Worm (Caenorhabditis elegans) whole organism, L4 larva: ENCODE data around the gene zgpa-1.

Experiments
- F44E2.7 ChIP-seq: fragments of 200-800 bp; sonication (Bioruptor generic); IDR thresholded peaks from 2 replicates; pipeline ENCODE4 v2.1.2; 2022; ENCODE audit warnings: missing genetic modification characterization, missing compliant biosample characterization
- F49E8.2 ChIP-seq: sonication (generic microtip); optimal IDR thresholded peaks from 2 replicates; lab custom pipeline; 2016; ENCODE audit warnings: missing compliant biosample characterization, mild to moderate bottlenecking, missing genetic modification characterization, borderline replicate concordance
- T26A8.4 ChIP-seq: fragments of 200-800 bp; sonication (Bioruptor generic); IDR thresholded peaks from 2 replicates; pipeline ENCODE4 v1.3.6; 2022; ENCODE audit warnings: missing genetic modification characterization, missing compliant biosample characterization
- Y105C5A.15 ChIP-seq: fragments of 200-800 bp; sonication (Bioruptor generic); IDR thresholded peaks from 2 replicates; pipeline ENCODE4 v1.3.6; 2022; ENCODE audit warnings: missing genetic modification characterization, missing compliant biosample characterization
- Y48G9A.11 ChIP-seq: fragments of 200-800 bp; sonication (Bioruptor generic); IDR thresholded peaks from 2 replicates; pipeline ENCODE4 v1.3.6; 2022; ENCODE audit warnings: missing genetic modification reagents, missing genetic modification characterization, missing compliant biosample characterization
- Y5F2A.4 ChIP-seq: fragments of 200-800 bp; sonication (Bioruptor generic); optimal IDR thresholded peaks from 2 replicates; lab custom pipeline; 2018; ENCODE audit warnings: mild to moderate bottlenecking, missing genetic modification characterization, missing compliant biosample characterization
- aha-1 ChIP-seq: fragments of 150-350 bp; peaks from one replicate; lab custom pipeline; 2014; ENCODE audit warnings: missing biosample characterization, missing genetic modification characterization
- ama-1 ChIP-seq: fragments of 150-350 bp; optimal IDR thresholded peaks from 2 replicates; lab custom pipeline; 2014; ENCODE audit warnings: inconsistent platforms, mixed read lengths
- attf-4 ChIP-seq: sonication (generic microtip); optimal IDR thresholded peaks from 3 replicates; lab custom pipeline; 2017; ENCODE audit warnings: missing biosample characterization, missing genetic modification characterization
- ceh-28 ChIP-seq: fragments of 150-350 bp; optimal IDR thresholded peaks from 2 replicates; lab custom pipeline; 2014; ENCODE audit warnings: missing biosample characterization, missing genetic modification reagents, missing genetic modification characterization
- ceh-32 ChIP-seq: sonication (generic microtip); optimal IDR thresholded peaks from 2 replicates; lab custom pipeline; 2016; ENCODE audit warnings: mild to moderate bottlenecking, missing genetic modification characterization, missing compliant biosample characterization; ENCODE audit not compliant: poor library complexity
- ceh-82 ChIP-seq: sonication (generic microtip); optimal IDR thresholded peaks from 2 replicates; lab custom pipeline; 2017; ENCODE audit warnings: missing biosample characterization, missing genetic modification characterization
- cey-2 ChIP-seq: sonication (generic microtip); optimal IDR thresholded peaks from 3 replicates; lab custom pipeline; 2017; ENCODE audit warnings: missing genetic modification characterization, mild to moderate bottlenecking, missing compliant biosample characterization, antibody characterized with exemption, borderline replicate concordance; ENCODE audit not compliant: insufficient read depth
- ctbp-1 ChIP-seq: fragments of 200-800 bp; sonication (Bioruptor generic); IDR thresholded peaks from 2 replicates; pipeline ENCODE4 v1.3.6; 2022; ENCODE audit warnings: missing genetic modification reagents, missing genetic modification characterization, missing compliant biosample characterization
- daf-12 ChIP-seq: fragments of 150-350 bp; optimal IDR thresholded peaks from 2 replicates; lab custom pipeline; 2014; ENCODE audit warnings: missing biosample characterization, missing genetic modification reagents, missing genetic modification characterization
- daf-19 ChIP-seq: fragments of 200-800 bp; sonication (Bioruptor generic); conservative IDR thresholded peaks from 2 replicates; pipeline ENCODE4 v1.3.6; 2022; ENCODE audit warnings: missing genetic modification characterization, missing compliant biosample characterization
- dmd-6 ChIP-seq: fragments of 200-800 bp; sonication (Bioruptor generic); IDR thresholded peaks from 2 replicates; pipeline ENCODE4 v1.3.6; 2022; ENCODE audit warnings: missing genetic modification reagents, missing genetic modification characterization, missing compliant biosample characterization
- dmd-8 ChIP-seq: fragments of 200-800 bp; sonication (Bioruptor generic); IDR thresholded peaks from 2 replicates; pipeline ENCODE4 v1.3.6; 2022; ENCODE audit warnings: missing genetic modification characterization, missing compliant biosample characterization
- duxl-1 ChIP-seq: sonication (generic microtip); optimal IDR thresholded peaks from 2 replicates; lab custom pipeline; 2016; ENCODE audit warnings: mild to moderate bottlenecking, missing genetic modification characterization, moderate library complexity, missing compliant biosample characterization; ENCODE audit not compliant: poor library complexity
- dve-1 ChIP-seq: sonication (generic microtip); optimal IDR thresholded peaks from 2 replicates; lab custom pipeline; 2017; ENCODE audit warnings: antibody characterized with exemption, mild to moderate bottlenecking, missing genetic modification characterization, missing compliant biosample characterization; ENCODE audit not compliant: insufficient read depth
- egl-43 ChIP-seq: fragments of 200-800 bp; sonication (Bioruptor generic); IDR thresholded peaks from 2 replicates; pipeline ENCODE4 v1.3.6; 2022; ENCODE audit warnings: missing genetic modification reagents, missing genetic modification characterization, missing compliant biosample characterization
- fkh-10 ChIP-seq: fragments of 150-350 bp; optimal IDR thresholded peaks from 2 replicates; lab custom pipeline; 2014; ENCODE audit warnings: missing biosample characterization, missing genetic modification reagents, missing genetic modification characterization
- gei-8 ChIP-seq: fragments of 200-800 bp; sonication (Bioruptor generic); optimal IDR thresholded peaks from 2 replicates; lab custom pipeline; 2018; ENCODE audit warnings: mild to moderate bottlenecking, missing genetic modification characterization, missing compliant biosample characterization
- hif-1 ChIP-seq, 2 experiments: sonication (generic microtip); optimal IDR thresholded peaks; 2 replicates each; lab custom pipeline; 2016 to 2017; ENCODE audit warnings: missing compliant biosample characterization in 2 of 2, missing genetic modification characterization in 2 of 2, missing genetic modification reagents in 2 of 2, missing genotype in 2 of 2, mild to moderate bottlenecking in 1 of 2
- hlh-11 ChIP-seq: fragments of 200-800 bp; sonication (Bioruptor generic); optimal IDR thresholded peaks from 2 replicates; lab custom pipeline; 2018; ENCODE audit warnings: mild to moderate bottlenecking, missing genetic modification characterization, missing compliant biosample characterization
- hlh-30 ChIP-seq: sonication (generic microtip); optimal IDR thresholded peaks from 2 replicates; lab custom pipeline; 2017; ENCODE audit warnings: antibody characterized with exemption, mild to moderate bottlenecking, missing genetic modification characterization, missing compliant biosample characterization; ENCODE audit not compliant: insufficient read depth
- hmg-1.1 ChIP-seq: fragments of 200-800 bp; sonication (Bioruptor generic); IDR thresholded peaks from 2 replicates; pipeline ENCODE4 v1.3.6; 2022; ENCODE audit warnings: missing genetic modification reagents, missing genetic modification characterization, missing compliant biosample characterization
- lim-7 ChIP-seq: fragments of 200-800 bp; sonication (Bioruptor generic); IDR thresholded peaks from 2 replicates; pipeline ENCODE4 v1.3.6; 2022; ENCODE audit warnings: missing genetic modification characterization, missing compliant biosample characterization
- lin-38 ChIP-seq: fragments of 200-800 bp; sonication (Bioruptor generic); IDR thresholded peaks from 2 replicates; pipeline ENCODE4 v1.3.6; 2022; ENCODE audit warnings: missing genetic modification reagents, missing genetic modification characterization, missing compliant biosample characterization
- lir-3 ChIP-seq: sonication (generic microtip); optimal IDR thresholded peaks from 2 replicates; lab custom pipeline; 2016; ENCODE audit warnings: mild to moderate bottlenecking, missing genetic modification characterization, missing compliant biosample characterization
- madf-5 ChIP-seq, 2 experiments: fragments of 200-800 bp; sonication (Bioruptor generic); IDR thresholded peaks; 2 replicates each; pipeline ENCODE4 v1.3.6; 2022; ENCODE audit warnings: missing compliant biosample characterization in 2 of 2, missing genetic modification characterization in 2 of 2
- mdt-29 ChIP-seq: fragments of 200-800 bp; sonication (Bioruptor generic); IDR thresholded peaks from 2 replicates; pipeline ENCODE4 v1.3.6; 2022; ENCODE audit warnings: missing genetic modification reagents, missing genetic modification characterization, missing compliant biosample characterization
- mep-1 ChIP-seq: fragments of 150-350 bp; sonication (generic microtip); optimal IDR thresholded peaks from 3 replicates; lab custom pipeline; 2014; ENCODE audit warnings: missing biosample characterization, missing genetic modification characterization
- mxl-2 ChIP-seq: fragments of 200-800 bp; sonication (Bioruptor generic); conservative IDR thresholded peaks from 2 replicates; pipeline ENCODE4 v1.3.6; 2022; ENCODE audit warnings: missing genetic modification reagents, missing genetic modification characterization, missing compliant biosample characterization
- nhr-10 ChIP-seq: fragments of 150-350 bp; optimal IDR thresholded peaks from 2 replicates; lab custom pipeline; 2014; ENCODE audit warnings: missing biosample characterization, missing genetic modification characterization
- nhr-102 ChIP-seq: sonication (generic microtip); optimal IDR thresholded peaks from 2 replicates; lab custom pipeline; 2016; ENCODE audit warnings: mild to moderate bottlenecking, missing genetic modification characterization, moderate library complexity, missing compliant biosample characterization
- nhr-111 ChIP-seq: fragments of 200-800 bp; sonication (Bioruptor generic); optimal IDR thresholded peaks from 2 replicates; lab custom pipeline; 2018; ENCODE audit warnings: mild to moderate bottlenecking, missing genetic modification characterization, missing compliant biosample characterization
- pqm-1 ChIP-seq: sonication (generic microtip); optimal IDR thresholded peaks from 2 replicates; lab custom pipeline; 2017; ENCODE audit warnings: missing biosample characterization, missing genetic modification characterization
- rbr-2 ChIP-seq: sonication (generic microtip); optimal IDR thresholded peaks from 2 replicates; lab custom pipeline; 2016; ENCODE audit warnings: missing genotype, missing genetic modification characterization, missing compliant biosample characterization
- sdz-12 ChIP-seq: fragments of 200-800 bp; sonication (Bioruptor generic); optimal IDR thresholded peaks from 2 replicates; lab custom pipeline; 2018; ENCODE audit warnings: mild to moderate bottlenecking, missing genetic modification characterization, missing compliant biosample characterization
- set-16 ChIP-seq: fragments of 200-800 bp; sonication (Bioruptor generic); IDR thresholded peaks from 2 replicates; pipeline ENCODE4 v1.3.6; 2022; ENCODE audit warnings: missing genetic modification reagents, missing genetic modification characterization, missing compliant biosample characterization
- skn-1 ChIP-seq: fragments of 150-350 bp; optimal IDR thresholded peaks from 2 replicates; lab custom pipeline; 2014; ENCODE audit warnings: missing biosample characterization, missing genetic modification characterization
- spr-1 ChIP-seq: sonication (generic microtip); optimal IDR thresholded peaks from 2 replicates; lab custom pipeline; 2016; ENCODE audit warnings: mild to moderate bottlenecking, missing genetic modification characterization, missing compliant biosample characterization
- spr-3 ChIP-seq: fragments of 200-800 bp; sonication (Bioruptor generic); optimal IDR thresholded peaks from 2 replicates; lab custom pipeline; 2018; ENCODE audit warnings: mild to moderate bottlenecking, missing genetic modification characterization, missing compliant biosample characterization
- tra-1 ChIP-seq: fragments of 200-800 bp; sonication (Bioruptor generic); IDR thresholded peaks from 2 replicates; pipeline ENCODE4 v1.3.6; 2022; ENCODE audit warnings: missing genetic modification reagents, missing genetic modification characterization, missing compliant biosample characterization
- unc-130 ChIP-seq: sonication (generic microtip); optimal IDR thresholded peaks from 2 replicates; lab custom pipeline; 2016; ENCODE audit warnings: missing genetic modification reagents, missing genetic modification characterization, missing compliant biosample characterization
- unc-39 ChIP-seq: sonication (generic microtip); optimal IDR thresholded peaks from 2 replicates; lab custom pipeline; 2017; ENCODE audit warnings: missing biosample characterization, missing genetic modification characterization
- zag-1 ChIP-seq: fragments of 150-350 bp; optimal IDR thresholded peaks from 2 replicates; lab custom pipeline; 2014; ENCODE audit warnings: missing biosample characterization, missing genetic modification characterization
- zip-11 ChIP-seq: fragments of 200-800 bp; sonication (Bioruptor generic); IDR thresholded peaks from 2 replicates; pipeline ENCODE4 v1.3.6; 2022; ENCODE audit warnings: missing genetic modification characterization, missing compliant biosample characterization
- zip-2 ChIP-seq: fragments of 150-350 bp; optimal IDR thresholded peaks from 2 replicates; lab custom pipeline; 2014; ENCODE audit warnings: missing biosample characterization, missing genetic modification characterization
- ztf-11 ChIP-seq: fragments of 150-350 bp; optimal IDR thresholded peaks from 2 replicates; lab custom pipeline; 2014; ENCODE audit warnings: missing biosample characterization, missing genetic modification characterization
- ztf-7 ChIP-seq: fragments of 150-350 bp; optimal IDR thresholded peaks from 2 replicates; lab custom pipeline; 2014; ENCODE audit warnings: missing biosample characterization, missing genetic modification characterization

The zgpa-1 gene

ce11 chrIV:7785506-7786065 lies 27.0 kb downstream of the zgpa-1 start, which contains the start of gene tag-322 (continued):
- TF ChIP-seq Y5F2A.4 (GFP tag; lab: Kevin White, UChicago): no peak
- no peak for TF ChIP-seq pqm-1
- TF ChIP-seq skn-1: no peak
- no peak for TF ChIP-seq dmd-8 (GFP tag; lab: Robert Waterston, UW)
- no peak for TF ChIP-seq spr-3 (GFP tag; lab: Kevin White, UChicago)
- TF ChIP-seq mep-1 (tag; lab: Kevin White, UChicago): peak; percentile 85
- TF ChIP-seq mxl-2 (GFP tag; lab: Robert Waterston, UW): no peak
- no peak for TF ChIP-seq T26A8.4 (GFP tag; lab: Robert Waterston, UW)
- TF ChIP-seq daf-19 (GFP tag; lab: Robert Waterston, UW): no peak
- TF ChIP-seq sdz-12: no peak
- no peak for TF ChIP-seq set-16 (GFP tag; lab: Robert Waterston, UW)
- peak in 1 of 2 experiments; percentile 4 for TF ChIP-seq hif-1 (tag; optimal IDR thresholded peaks at IDR 0.05; lab: Kevin White, UChicago)
- no peak for TF ChIP-seq fkh-10 (GFP tag; lab: Kevin White, UChicago)
- TF ChIP-seq dmd-6 (GFP tag; lab: Robert Waterston, UW): peak; percentile 25; the same call in 1 of the 2 replicates
- TF ChIP-seq Y48G9A.11: no peak
- no peak for TF ChIP-seq ceh-32 (tag; lab: Kevin White, UChicago)
- peak; percentile 32 for TF ChIP-seq hlh-11 (tag; lab: Kevin White, UChicago)
- no peak for TF ChIP-seq hmg-1.1 (GFP tag; lab: Robert Waterston, UW)
- peak; percentile 62 for TF ChIP-seq rbr-2
- peak; percentile 42 for TF ChIP-seq nhr-102 (tag; lab: Kevin White, UChicago)
- no peak for TF ChIP-seq ceh-28 (tag; lab: Kevin White, UChicago)
- TF ChIP-seq F49E8.2 (tag; lab: Kevin White, UChicago): no peak
- no peak for TF ChIP-seq daf-12
- TF ChIP-seq ztf-11 (tag; lab: Kevin White, UChicago): no peak
- TF ChIP-seq hlh-30 (tag; lab: Kevin White, UChicago): peak; percentile 54
- TF ChIP-seq cey-2 (tag; lab: Kevin White, UChicago): no peak
- TF ChIP-seq unc-39: no peak
- TF ChIP-seq ztf-7 (tag; lab: Kevin White, UChicago): peak; percentile 11
- TF ChIP-seq gei-8: no peak
- TF ChIP-seq tra-1 (GFP tag; lab: Robert Waterston, UW): no peak
- TF ChIP-seq lir-3: no peak
- TF ChIP-seq aha-1 (tag; lab: Kevin White, UChicago): no peak
- TF ChIP-seq ama-1 (lab: Kevin White, UChicago): peak; percentile 44
- TF ChIP-seq ctbp-1: no peak
- peak; percentile 70 for TF ChIP-seq dve-1 (tag; lab: Kevin White, UChicago)
- peak; percentile 96 for TF ChIP-seq lin-38 (GFP tag; lab: Robert Waterston, UW)
- TF ChIP-seq unc-130 (GFP tag; lab: Kevin White, UChicago): no peak
- TF ChIP-seq spr-1 (tag; lab: Kevin White, UChicago): peak; percentile 58
- TF ChIP-seq lim-7: no peak
- TF ChIP-seq Y105C5A.15 (GFP tag; lab: Robert Waterston, UW): no peak
- no peak for TF ChIP-seq zip-11
- no peak for TF ChIP-seq F44E2.7 (GFP tag; lab: Robert Waterston, UW)
- TF ChIP-seq madf-5 (GFP tag; IDR thresholded peaks at IDR 0.05; lab: Robert Waterston, UW): no peak
- TF ChIP-seq ceh-82 (tag; lab: Kevin White, UChicago): no peak
- no peak for TF ChIP-seq duxl-1 (tag; lab: Kevin White, UChicago)
- no peak for TF ChIP-seq egl-43 (GFP tag; lab: Robert Waterston, UW)
- no peak for TF ChIP-seq mdt-29 (GFP tag; lab: Robert Waterston, UW)
- TF ChIP-seq zag-1 (tag; lab: Kevin White, UChicago): no peak
- no peak for TF ChIP-seq nhr-111 (GFP tag; lab: Kevin White, UChicago)
- TF ChIP-seq attf-4 (tag; lab: Kevin White, UChicago): no peak
- no peak for TF ChIP-seq nhr-10 (tag; lab: Kevin White, UChicago)
- no peak for TF ChIP-seq zip-2 (tag; lab: Kevin White, UChicago)
